Worm (Caenorhabditis elegans): ENCODE data around the gene F10E9.10.

F10E9.10 gene

ce11 chrIII:8281310-8281709 is 38.8 kb downstream of the F10E9.10 start:
- TF ChIP-seq gei-17 (GFP tag; optimal IDR thresholded peaks at IDR 0.05) = no peak
- TF ChIP-seq chd-7 (tag; optimal IDR thresholded peaks at IDR 0.05) = no peak
- TF ChIP-seq madf-3 (GFP tag; IDR thresholded peaks at IDR 0.05) = no peak
- TF ChIP-seq Y79H2A.3 (GFP tag; conservative IDR thresholded peaks at IDR 0.05) = no peak
- TF ChIP-seq bed-1 (GFP tag; IDR thresholded peaks at IDR 0.05) = no peak

- no peak for TF ChIP-seq lsy-27 (tag; optimal IDR thresholded peaks at IDR 0.05; ENCODE audit: borderline replicate concordance, insufficient read depth)
- TF ChIP-seq B0019.2 (GFP tag; conservative IDR thresholded peaks at IDR 0.05) = no peak
- no peak for TF ChIP-seq nhr-179 (tag; optimal IDR thresholded peaks at IDR 0.05)
- no peak for TF ChIP-seq zim-3 (tag; optimal IDR thresholded peaks at IDR 0.05)
- no peak for TF ChIP-seq hsf-1 (GFP tag; IDR thresholded peaks at IDR 0.05)
- TF ChIP-seq repo-1 (tag; optimal IDR thresholded peaks at IDR 0.05) = no peak
- no peak for TF ChIP-seq sdz-38 (tag; optimal IDR thresholded peaks at IDR 0.05)
- TF ChIP-seq bed-1 (GFP tag; IDR thresholded peaks at IDR 0.05) = no peak
- no peak for TF ChIP-seq ztf-25 (GFP tag; IDR thresholded peaks at IDR 0.05)
- no peak for TF ChIP-seq him-1 (tag; optimal IDR thresholded peaks at IDR 0.05)
- TF ChIP-seq B0336.3 (GFP tag; IDR thresholded peaks at IDR 0.05) = no peak
- TF ChIP-seq fkh-3 (tag; optimal IDR thresholded peaks at IDR 0.05) = no peak
- TF ChIP-seq ceh-79 (tag; optimal IDR thresholded peaks at IDR 0.05) = no peak
- no peak for TF ChIP-seq cebp-1 (GFP tag; IDR thresholded peaks at IDR 0.05)
- TF ChIP-seq cebp-1 (tag; optimal IDR thresholded peaks at IDR 0.05) = no peak
- no peak for TF ChIP-seq Y79H2A.3 (GFP tag; conservative IDR thresholded peaks at IDR 0.05)
- no peak for TF ChIP-seq die-1 (tag; optimal IDR thresholded peaks at IDR 0.05)
- TF ChIP-seq rec-8 (tag; optimal IDR thresholded peaks at IDR 0.05) = no peak
- TF ChIP-seq dpff-1 (tag; optimal IDR thresholded peaks at IDR 0.05) = no peak
- no peak for TF ChIP-seq F57A8.1 (GFP tag; optimal IDR thresholded peaks at IDR 0.05)
- TF ChIP-seq F23B12.7 (tag; optimal IDR thresholded peaks at IDR 0.05; ENCODE audit: insufficient read depth) = no peak
These were observed 39.7 kb downstream of the F10E9.10 start for ce11 chrIII:8280352-8280751.

- TF ChIP-seq ztf-22 (GFP tag; optimal IDR thresholded peaks at IDR 0.05) = no peak
- TF ChIP-seq ztf-18 (tag; optimal IDR thresholded peaks at IDR 0.05) = no peak
- TF ChIP-seq lin-26 (GFP tag; IDR thresholded peaks at IDR 0.05) = no peak
- no peak for TF ChIP-seq bed-1 (GFP tag; IDR thresholded peaks at IDR 0.05)
- no peak for TF ChIP-seq B0035.1 (tag; optimal IDR thresholded peaks at IDR 0.05)
- no peak for TF ChIP-seq F10E7.11 (tag; optimal IDR thresholded peaks at IDR 0.05)
- no peak for TF ChIP-seq atf-7 (tag; optimal IDR thresholded peaks at IDR 0.05)
- no peak for TF ChIP-seq ztf-28 (GFP tag; IDR thresholded peaks at IDR 0.05)
- TF ChIP-seq attf-6 (GFP tag; IDR thresholded peaks at IDR 0.05) = no peak
- TF ChIP-seq pbrm-1 (GFP tag; IDR thresholded peaks at IDR 0.05) = no peak
- TF ChIP-seq F55B11.4 (tag; optimal IDR thresholded peaks at IDR 0.05; ENCODE audit: borderline replicate concordance, insufficient read depth) = no peak
- no peak for TF ChIP-seq zfh-2 (GFP tag; conservative IDR thresholded peaks at IDR 0.05)
- TF ChIP-seq ceh-91 (GFP tag; IDR thresholded peaks at IDR 0.05) = no peak
- no peak for TF ChIP-seq attf-5 (GFP tag; optimal IDR thresholded peaks at IDR 0.05)
- no peak for TF ChIP-seq sdz-38 (tag; optimal IDR thresholded peaks at IDR 0.05)
- no peak for TF ChIP-seq mes-4 (tag; optimal IDR thresholded peaks at IDR 0.05)
- no peak for TF ChIP-seq dpl-1 (GFP tag; optimal IDR thresholded peaks at IDR 0.05)
These were observed 40.5 kb downstream of the F10E9.10 start for ce11 chrIII:8279567-8279966.
